Worm (Caenorhabditis elegans): Measurements from ENCODE around the gene C15B12.1.

DNA sequence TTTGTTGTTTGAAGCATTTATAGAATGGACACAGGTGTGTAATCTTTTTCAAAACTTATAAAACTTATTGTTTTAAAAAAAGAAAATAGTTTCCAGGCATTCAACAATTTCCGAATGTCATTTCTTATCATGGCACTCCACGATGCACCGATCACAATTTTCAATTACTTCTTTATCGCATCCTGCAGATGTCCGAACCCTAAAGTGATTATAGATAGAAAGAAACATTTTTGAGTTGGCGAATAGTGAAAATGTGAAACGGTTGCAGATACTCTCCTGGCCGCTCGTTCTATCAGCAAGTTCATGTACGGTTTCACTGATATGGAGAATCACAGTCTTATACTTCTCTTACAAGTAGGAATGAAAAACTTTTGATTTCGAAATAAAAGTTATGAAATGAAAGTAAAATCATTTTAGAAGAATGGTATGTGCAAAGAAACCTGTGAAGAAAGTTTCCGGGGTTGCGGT, 13.6 kb upstream of the C15B12.1 start, which contains the start of gene C15B12.2:
- TF ChIP-seq aly-2 (tag; optimal IDR thresholded peaks at IDR 0.05): no peak
- no peak for TF ChIP-seq zag-1 (tag; optimal IDR thresholded peaks at IDR 0.05)
- no peak for TF ChIP-seq ztf-11 (tag; optimal IDR thresholded peaks at IDR 0.05)
- TF ChIP-seq nhr-28 (tag; optimal IDR thresholded peaks at IDR 0.05): no peak
- TF ChIP-seq pqm-1 (tag; optimal IDR thresholded peaks at IDR 0.05): no peak
- no peak for TF ChIP-seq sox-4 (tag; optimal IDR thresholded peaks at IDR 0.05)
- no peak for TF ChIP-seq lin-35 (GFP tag; optimal IDR thresholded peaks at IDR 0.05)
- no peak for TF ChIP-seq ama-1 (optimal IDR thresholded peaks at IDR 0.05)
- no peak for TF ChIP-seq rnt-1 (tag; optimal IDR thresholded peaks at IDR 0.05)
